Worm (Caenorhabditis elegans) whole organism, young adult: ENCODE data around the gene taf-13.

Source experiments
- C17E4.6 ChIP-seq: fragments of 200-800 bp; sonication (Bioruptor generic); IDR thresholded peaks from 2 replicates; pipeline ENCODE4 v1.3.6; 2022; ENCODE audit warnings: missing genetic modification reagents, missing genetic modification characterization, missing compliant biosample characterization
- F37B4.10 ChIP-seq: fragments of 200-800 bp; sonication (Bioruptor generic); IDR thresholded peaks from 2 replicates; pipeline ENCODE4 v1.3.6; 2022; ENCODE audit warnings: missing genetic modification characterization, missing compliant biosample characterization
- F57C9.4 ChIP-seq: sonication (generic microtip); optimal IDR thresholded peaks from 2 replicates; lab custom pipeline; 2017; ENCODE audit warnings: mild to moderate bottlenecking, missing genetic modification characterization, missing compliant biosample characterization
- T26A5.8 ChIP-seq: sonication (generic microtip); optimal IDR thresholded peaks from 2 replicates; lab custom pipeline; 2016; ENCODE audit warnings: missing genetic modification characterization, missing compliant biosample characterization
- ama-1 ChIP-seq, 3 experiments: fragments of 150-350 bp in 1 of 3; sonication (generic microtip) in 2 of 3; optimal IDR thresholded peaks; 2 replicates each; lab custom pipeline; 2014 to 2018; ENCODE audit warnings: missing biosample characterization in 2 of 3, missing genetic modification characterization in 2 of 3, missing genetic modification reagents in 2 of 3
- die-1 ChIP-seq: sonication (generic microtip); optimal IDR thresholded peaks from 2 replicates; lab custom pipeline; 2016; ENCODE audit warnings: missing genotype, mild to moderate bottlenecking, missing genetic modification characterization, missing compliant biosample characterization
- dox-1 ChIP-seq: fragments of 200-800 bp; sonication (Bioruptor generic); IDR thresholded peaks from 2 replicates; pipeline ENCODE4 v1.3.6; 2022; ENCODE audit warnings: missing genetic modification reagents, missing genetic modification characterization, missing compliant biosample characterization
- dpl-1 ChIP-seq: fragments of 150-350 bp; optimal IDR thresholded peaks from 2 replicates; lab custom pipeline; 2014; ENCODE audit warnings: missing biosample characterization, missing genetic modification reagents, missing genetic modification characterization
- efl-1 ChIP-seq: fragments of 150-350 bp; optimal IDR thresholded peaks from 2 replicates; lab custom pipeline; 2014; ENCODE audit warnings: missing biosample characterization, missing genetic modification reagents, missing genetic modification characterization
- pha-4 ChIP-seq: fragments of 150-350 bp; sonication (generic microtip); optimal IDR thresholded peaks from 2 replicates; lab custom pipeline; 2014; ENCODE audit warnings: missing biosample characterization, missing genetic modification reagents, missing genetic modification characterization
- sea-2 ChIP-seq: fragments of 200-800 bp; sonication (Bioruptor generic); IDR thresholded peaks from 2 replicates; pipeline ENCODE4 v1.3.6; 2022; ENCODE audit warnings: missing genetic modification characterization, missing compliant biosample characterization
- unc-62 ChIP-seq: fragments of 150-350 bp; optimal IDR thresholded peaks from 2 replicates; lab custom pipeline; 2014; ENCODE audit warnings: missing biosample characterization, missing genetic modification reagents, missing genetic modification characterization

DNA sequence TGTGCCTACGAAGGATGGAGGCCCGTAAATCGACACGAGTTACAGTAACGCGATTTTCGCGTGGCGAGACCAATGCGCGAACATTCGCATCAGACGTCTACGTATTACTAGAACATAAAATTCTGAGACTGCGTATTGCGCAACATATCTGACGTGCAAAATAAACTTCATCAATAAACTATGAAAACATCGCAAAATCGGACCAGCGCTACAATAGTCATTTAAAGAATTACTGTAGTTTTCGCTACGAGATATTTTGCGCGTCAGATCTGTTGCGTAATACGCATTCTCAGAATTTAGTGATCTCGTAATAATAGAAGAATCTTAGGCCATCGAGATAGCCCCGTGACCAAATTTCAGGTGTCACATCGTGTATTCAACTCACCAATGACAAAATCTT lies 11.1 kb downstream of the taf-13 start:
- TF ChIP-seq sea-2 (GFP tag; lab: Robert Waterston, UW) (no peak), C17E4.6 (GFP tag; lab: Robert Waterston, UW) (no peak), dox-1 (GFP tag; lab: Robert Waterston, UW) (no peak), die-1 (tag; lab: Kevin White, UChicago) (no peak), T26A5.8 (tag; lab: Kevin White, UChicago) (no peak), ama-1 (optimal IDR thresholded peaks at IDR 0.05; lab: Kevin White, UChicago) (no peak), ama-1 (GFP tag; optimal IDR thresholded peaks at IDR 0.05; lab: Kevin White, UChicago) (no peak), efl-1 (GFP tag; lab: Kevin White, UChicago) (no peak), F37B4.10 (GFP tag; lab: Robert Waterston, UW) (no peak), unc-62 (GFP tag; lab: Kevin White, UChicago) (no peak), F57C9.4 (no peak), pha-4 (tag; lab: Kevin White, UChicago) (no peak), dpl-1 (GFP tag; lab: Kevin White, UChicago) (no peak)
